Worm (Caenorhabditis elegans) whole organism, young adult: ENCODE data around the gene mrpl-22.

Experiments used
- F10E7.11 ChIP-seq: sonication (generic microtip); optimal IDR thresholded peaks from 2 replicates; lab custom pipeline; 2017; ENCODE audit warnings: mild to moderate bottlenecking, missing genetic modification characterization, moderate library complexity, missing compliant biosample characterization
- F37B4.10 ChIP-seq: fragments of 200-800 bp; sonication (Bioruptor generic); IDR thresholded peaks from 2 replicates; pipeline ENCODE4 v1.3.6; 2022; ENCODE audit warnings: missing genetic modification characterization, missing compliant biosample characterization
- F57A8.1 ChIP-seq: fragments of 200-800 bp; sonication (Bioruptor generic); optimal IDR thresholded peaks from 2 replicates; lab custom pipeline; 2018; ENCODE audit warnings: mild to moderate bottlenecking, missing genetic modification characterization, moderate library complexity, missing compliant biosample characterization
- K11D2.4 ChIP-seq: fragments of 200-800 bp; sonication (Bioruptor generic); IDR thresholded peaks from 2 replicates; pipeline ENCODE4 v1.3.6; 2022; ENCODE audit warnings: missing genetic modification reagents, missing genetic modification characterization, missing compliant biosample characterization
- Y53G8AR.9 ChIP-seq: fragments of 200-800 bp; sonication (Bioruptor generic); conservative IDR thresholded peaks from 2 replicates; pipeline ENCODE4 v1.3.6; 2022; ENCODE audit warnings: missing genetic modification reagents, missing genetic modification characterization, missing compliant biosample characterization
- Y79H2A.3 ChIP-seq: fragments of 200-800 bp; sonication (Bioruptor generic); conservative IDR thresholded peaks from 2 replicates; pipeline ENCODE4 v1.3.6; 2022; ENCODE audit warnings: missing genetic modification reagents, missing genetic modification characterization, missing compliant biosample characterization
- Y95B8A.8 ChIP-seq: fragments of 200-800 bp; sonication (Bioruptor generic); IDR thresholded peaks from 2 replicates; pipeline ENCODE4 v1.3.6; 2022; ENCODE audit warnings: missing genetic modification reagents, missing genetic modification characterization, missing compliant biosample characterization
- atf-7 ChIP-seq: sonication (generic microtip); optimal IDR thresholded peaks from 2 replicates; lab custom pipeline; 2017; ENCODE audit warnings: mild to moderate bottlenecking, missing genetic modification characterization, missing compliant biosample characterization
- athp-1 ChIP-seq: sonication (generic microtip); optimal IDR thresholded peaks from 2 replicates; lab custom pipeline; 2017; ENCODE audit warnings: mild to moderate bottlenecking, missing genetic modification characterization, missing compliant biosample characterization
- cebp-2 ChIP-seq: fragments of 200-800 bp; sonication (Bioruptor generic); IDR thresholded peaks from 2 replicates; pipeline ENCODE4 v1.3.6; 2022; ENCODE audit warnings: missing genetic modification characterization, missing compliant biosample characterization
- ceh-100 ChIP-seq: fragments of 200-800 bp; sonication (Bioruptor generic); IDR thresholded peaks from 2 replicates; pipeline ENCODE4 v1.3.6; 2022; ENCODE audit warnings: missing genetic modification reagents, missing genetic modification characterization, missing compliant biosample characterization
- chd-7 ChIP-seq: sonication (generic microtip); optimal IDR thresholded peaks from 2 replicates; lab custom pipeline; 2016; ENCODE audit warnings: mild to moderate bottlenecking, missing genetic modification characterization, moderate library complexity, missing compliant biosample characterization
- egl-44 ChIP-seq: fragments of 200-800 bp; sonication (Bioruptor generic); IDR thresholded peaks from 2 replicates; pipeline ENCODE4 v1.3.6; 2022; ENCODE audit warnings: missing genetic modification reagents, missing genetic modification characterization, missing compliant biosample characterization
- fkh-3 ChIP-seq: sonication (generic microtip); optimal IDR thresholded peaks from 2 replicates; lab custom pipeline; 2016; ENCODE audit warnings: mild to moderate bottlenecking, missing genetic modification characterization, missing compliant biosample characterization
- hmg-20 ChIP-seq: fragments of 200-800 bp; sonication (Bioruptor generic); IDR thresholded peaks from 2 replicates; pipeline ENCODE4 v1.3.6; 2022; ENCODE audit warnings: missing genetic modification reagents, missing genetic modification characterization, missing compliant biosample characterization
- let-526 ChIP-seq: fragments of 200-800 bp; sonication (Bioruptor generic); IDR thresholded peaks from 2 replicates; pipeline ENCODE4 v1.3.6; 2022; ENCODE audit warnings: missing genetic modification reagents, missing genetic modification characterization, missing compliant biosample characterization
- let-607 ChIP-seq, 2 experiments: fragments of 200-800 bp in 1 of 2; sonication (Bioruptor generic) in 1 of 2; sonication (generic microtip) in 1 of 2; optimal IDR thresholded peaks; 2 replicates each; lab custom pipeline; 2016 to 2018; ENCODE audit warnings: mild to moderate bottlenecking in 2 of 2, missing compliant biosample characterization in 2 of 2, missing genetic modification characterization in 2 of 2, moderate library complexity in 2 of 2, missing genotype in 1 of 2
- madf-10 ChIP-seq: sonication (generic microtip); optimal IDR thresholded peaks from 2 replicates; lab custom pipeline; 2016; ENCODE audit warnings: mild to moderate bottlenecking, missing genetic modification characterization, missing compliant biosample characterization
- madf-3 ChIP-seq: fragments of 200-800 bp; sonication (Bioruptor generic); IDR thresholded peaks from 2 replicates; pipeline ENCODE4 v1.3.6; 2022; ENCODE audit warnings: missing genetic modification reagents, missing genetic modification characterization, missing compliant biosample characterization
- madf-6 ChIP-seq: fragments of 200-800 bp; sonication (Bioruptor generic); IDR thresholded peaks from 2 replicates; pipeline ENCODE4 v1.3.6; 2022; ENCODE audit warnings: missing genetic modification reagents, missing genetic modification characterization, missing compliant biosample characterization
- madf-8 ChIP-seq: fragments of 200-800 bp; sonication (Bioruptor generic); conservative IDR thresholded peaks from 2 replicates; pipeline ENCODE4 v1.3.6; 2022; ENCODE audit warnings: missing genetic modification reagents, missing genetic modification characterization, missing compliant biosample characterization
- mcd-1 ChIP-seq: fragments of 200-800 bp; sonication (Bioruptor generic); IDR thresholded peaks from 2 replicates; pipeline ENCODE4 v1.3.6; 2022; ENCODE audit warnings: missing genetic modification reagents, missing genetic modification characterization, missing compliant biosample characterization
- mxl-1 ChIP-seq: sonication (generic microtip); optimal IDR thresholded peaks from 2 replicates; lab custom pipeline; 2016; ENCODE audit warnings: missing genetic modification characterization, missing compliant biosample characterization
- nfyb-1 ChIP-seq: fragments of 200-800 bp; sonication (Bioruptor generic); IDR thresholded peaks from 2 replicates; pipeline ENCODE4 v1.3.6; 2022; ENCODE audit warnings: missing genetic modification reagents, missing genetic modification characterization, missing compliant biosample characterization
- nhr-179 ChIP-seq: sonication (generic microtip); optimal IDR thresholded peaks from 2 replicates; lab custom pipeline; 2016; ENCODE audit warnings: mild to moderate bottlenecking, missing genetic modification characterization, missing compliant biosample characterization
- nhr-80 ChIP-seq: sonication (generic microtip); optimal IDR thresholded peaks from 2 replicates; lab custom pipeline; 2016; ENCODE audit warnings: missing genetic modification characterization, missing compliant biosample characterization
- pbrm-1 ChIP-seq: fragments of 200-800 bp; sonication (Bioruptor generic); IDR thresholded peaks from 2 replicates; pipeline ENCODE4 v1.3.6; 2022; ENCODE audit warnings: missing genetic modification reagents, missing genetic modification characterization, missing compliant biosample characterization
- pha-4 ChIP-seq: fragments of 150-350 bp; sonication (generic microtip); optimal IDR thresholded peaks from 2 replicates; lab custom pipeline; 2014; ENCODE audit warnings: missing biosample characterization, missing genetic modification reagents, missing genetic modification characterization
- rcor-1 ChIP-seq: fragments of 200-800 bp; sonication (Bioruptor generic); IDR thresholded peaks from 2 replicates; pipeline ENCODE4 v1.3.6; 2022; ENCODE audit warnings: missing genetic modification reagents, missing genetic modification characterization, missing compliant biosample characterization
- snpc-3.4 ChIP-seq: sonication (generic microtip); optimal IDR thresholded peaks from 2 replicates; lab custom pipeline; 2017; ENCODE audit warnings: missing genetic modification characterization, mild to moderate bottlenecking, missing compliant biosample characterization, antibody characterized with exemption, moderate library complexity, missing genotype, missing genetic modification reagents
- somi-1 ChIP-seq: fragments of 200-800 bp; sonication (Bioruptor generic); optimal IDR thresholded peaks from 2 replicates; lab custom pipeline; 2018; ENCODE audit warnings: mild to moderate bottlenecking, missing genetic modification characterization, missing compliant biosample characterization
- tbx-9 ChIP-seq: sonication (generic microtip); optimal IDR thresholded peaks from 2 replicates; lab custom pipeline; 2016; ENCODE audit warnings: borderline replicate concordance, missing genetic modification characterization, inconsistent platforms, missing compliant biosample characterization
- xnd-1 ChIP-seq: sonication (generic microtip); optimal IDR thresholded peaks from 2 replicates; lab custom pipeline; 2016; ENCODE audit warnings: missing genotype, missing genetic modification reagents, missing genetic modification characterization, missing compliant biosample characterization
- ztf-18 ChIP-seq: sonication (generic microtip); optimal IDR thresholded peaks from 2 replicates; lab custom pipeline; 2016; ENCODE audit warnings: missing genotype, mild to moderate bottlenecking, missing genetic modification characterization, missing compliant biosample characterization
- ztf-26 ChIP-seq: sonication (generic microtip); optimal IDR thresholded peaks from 2 replicates; lab custom pipeline; 2017; ENCODE audit warnings: missing genetic modification characterization, missing compliant biosample characterization
- ztf-3 ChIP-seq: fragments of 200-800 bp; sonication (Bioruptor generic); optimal IDR thresholded peaks from 2 replicates; lab custom pipeline; 2018; ENCODE audit warnings: mild to moderate bottlenecking, missing genetic modification characterization, missing compliant biosample characterization
- ztf-6 ChIP-seq: fragments of 200-800 bp; sonication (Bioruptor generic); IDR thresholded peaks from 2 replicates; pipeline ENCODE4 v1.3.6; 2022; ENCODE audit warnings: missing genetic modification reagents, missing genetic modification characterization, missing compliant biosample characterization

The mrpl-22 gene

ce11 chrIII:10652833-10653232 is 37.6 kb downstream of the mrpl-22 start:
- no peak for TF ChIP-seq ceh-100 (GFP tag; lab: Robert Waterston, UW)
- TF ChIP-seq snpc-3.4, result no peak
- TF ChIP-seq madf-10 (tag; lab: Kevin White, UChicago), result no peak
- no peak for TF ChIP-seq egl-44 (GFP tag; lab: Robert Waterston, UW)
- TF ChIP-seq xnd-1 (tag; lab: Kevin White, UChicago), result no peak
- TF ChIP-seq madf-6 (GFP tag; lab: Robert Waterston, UW), result no peak
- TF ChIP-seq fkh-3 (tag; lab: Kevin White, UChicago), result no peak
- TF ChIP-seq Y95B8A.8 (GFP tag; lab: Robert Waterston, UW), result no peak
- no peak for TF ChIP-seq pbrm-1 (GFP tag; lab: Robert Waterston, UW)
- TF ChIP-seq nhr-179 (tag; lab: Kevin White, UChicago), result no peak
- no peak for TF ChIP-seq chd-7 (tag; lab: Kevin White, UChicago)
- TF ChIP-seq ztf-18, result no peak
- TF ChIP-seq rcor-1 (GFP tag; lab: Robert Waterston, UW), result no peak
- TF ChIP-seq cebp-2 (GFP tag; lab: Robert Waterston, UW), result no peak
- no peak for TF ChIP-seq tbx-9
- no peak for TF ChIP-seq Y53G8AR.9 (GFP tag; lab: Robert Waterston, UW)
- TF ChIP-seq ztf-6 (GFP tag; lab: Robert Waterston, UW), result no peak
- TF ChIP-seq F37B4.10 (GFP tag; lab: Robert Waterston, UW), result no peak
- TF ChIP-seq madf-8 (GFP tag; lab: Robert Waterston, UW), result no peak
- no peak for TF ChIP-seq nfyb-1
- TF ChIP-seq, all 124 proteins: peak for 0

ce11 chrIII:10653479-10653878 is 38.2 kb downstream of the mrpl-22 start:
- TF ChIP-seq mcd-1 (no peak), somi-1 (GFP tag; lab: Kevin White, UChicago) (no peak), hmg-20 (no peak), ztf-3 (no peak), Y95B8A.8 (GFP tag; lab: Robert Waterston, UW) (no peak), pha-4 (tag; lab: Kevin White, UChicago) (no peak), F10E7.11 (tag; lab: Kevin White, UChicago) (no peak), athp-1 (tag; lab: Kevin White, UChicago) (no peak), mxl-1 (tag; lab: Kevin White, UChicago) (no peak), ztf-26 (tag; lab: Kevin White, UChicago) (no peak), madf-3 (no peak), atf-7 (no peak), let-526 (no peak), F57A8.1 (GFP tag; lab: Kevin White, UChicago) (no peak), nhr-179 (tag; lab: Kevin White, UChicago) (no peak)

ce11 chrIII:10654718-10655117 is 39.5 kb downstream of the mrpl-22 start, which contains the start of gene cnt-2:
Gene cnt-2 (plus strand): TSS chrIII:10655018.
- TF ChIP-seq tbx-9, result no peak
- no peak for TF ChIP-seq Y79H2A.3 (GFP tag; lab: Robert Waterston, UW)

- TF ChIP-seq nhr-80 (tag; lab: Kevin White, UChicago) (peak; percentile 60), mxl-1 (tag; lab: Kevin White, UChicago) (no peak), let-607 (tag; optimal IDR thresholded peaks at IDR 0.05; lab: Kevin White, UChicago) (peak; percentile 67 to 85), K11D2.4 (GFP tag; lab: Robert Waterston, UW) (no peak)
Observed at ce11 chrIII:10656069-10656468, 40.8 kb downstream of the mrpl-22 start.
